Worm (Caenorhabditis elegans) whole organism, L4 larva: ENCODE measurements around the gene irld-57.

ENCODE experiments used
- D1046.2 ChIP-seq: fragments of 200-800 bp; sonication (Bioruptor generic); IDR thresholded peaks from 2 replicates; pipeline ENCODE4 v1.3.6; 2022; ENCODE audit warnings: missing genetic modification characterization, missing compliant biosample characterization
- F10B5.3 ChIP-seq: sonication (generic microtip); optimal IDR thresholded peaks from 2 replicates; lab custom pipeline; 2016; ENCODE audit warnings: mild to moderate bottlenecking, missing genetic modification characterization, missing compliant biosample characterization
- F37D6.2 ChIP-seq: sonication (generic microtip); optimal IDR thresholded peaks from 2 replicates; lab custom pipeline; 2016; ENCODE audit warnings: mild to moderate bottlenecking, missing genetic modification characterization, missing compliant biosample characterization
- F44E2.7 ChIP-seq: fragments of 200-800 bp; sonication (Bioruptor generic); IDR thresholded peaks from 2 replicates; pipeline ENCODE4 v2.1.2; 2022; ENCODE audit warnings: missing genetic modification characterization, missing compliant biosample characterization
- T26A8.4 ChIP-seq: fragments of 200-800 bp; sonication (Bioruptor generic); IDR thresholded peaks from 2 replicates; pipeline ENCODE4 v1.3.6; 2022; ENCODE audit warnings: missing genetic modification characterization, missing compliant biosample characterization
- Y48G9A.11 ChIP-seq: fragments of 200-800 bp; sonication (Bioruptor generic); IDR thresholded peaks from 2 replicates; pipeline ENCODE4 v1.3.6; 2022; ENCODE audit warnings: missing genetic modification reagents, missing genetic modification characterization, missing compliant biosample characterization
- Y75B8A.6 ChIP-seq: fragments of 200-800 bp; sonication (Bioruptor generic); IDR thresholded peaks from 2 replicates; pipeline ENCODE4 v1.3.6; 2022; ENCODE audit warnings: missing genetic modification reagents, missing genetic modification characterization, missing compliant biosample characterization
- ama-1 ChIP-seq: fragments of 150-350 bp; optimal IDR thresholded peaks from 2 replicates; lab custom pipeline; 2014; ENCODE audit warnings: inconsistent platforms, mixed read lengths
- attf-4 ChIP-seq: sonication (generic microtip); optimal IDR thresholded peaks from 3 replicates; lab custom pipeline; 2017; ENCODE audit warnings: missing biosample characterization, missing genetic modification characterization
- ceh-28 ChIP-seq: fragments of 150-350 bp; optimal IDR thresholded peaks from 2 replicates; lab custom pipeline; 2014; ENCODE audit warnings: missing biosample characterization, missing genetic modification reagents, missing genetic modification characterization
- ceh-32 ChIP-seq: sonication (generic microtip); optimal IDR thresholded peaks from 2 replicates; lab custom pipeline; 2016; ENCODE audit warnings: mild to moderate bottlenecking, missing genetic modification characterization, missing compliant biosample characterization; ENCODE audit not compliant: poor library complexity
- ceh-44 ChIP-seq: fragments of 200-800 bp; sonication (Bioruptor generic); IDR thresholded peaks from 2 replicates; pipeline ENCODE4 v1.3.6; 2022; ENCODE audit warnings: missing genetic modification reagents, missing genetic modification characterization, missing compliant biosample characterization
- ceh-82 ChIP-seq: sonication (generic microtip); optimal IDR thresholded peaks from 2 replicates; lab custom pipeline; 2017; ENCODE audit warnings: missing biosample characterization, missing genetic modification characterization
- ces-1 ChIP-seq: fragments of 150-350 bp; sonication (generic microtip); optimal IDR thresholded peaks from 4 replicates; lab custom pipeline; 2014; ENCODE audit warnings: missing biosample characterization, missing genetic modification reagents, missing genetic modification characterization
- daf-12 ChIP-seq: fragments of 150-350 bp; optimal IDR thresholded peaks from 2 replicates; lab custom pipeline; 2014; ENCODE audit warnings: missing biosample characterization, missing genetic modification reagents, missing genetic modification characterization
- daf-16 ChIP-seq, 3 experiments: sonication (generic microtip); optimal IDR thresholded peaks; 2 replicates each; lab custom pipeline; 2016 to 2017; ENCODE audit warnings: missing genetic modification characterization in 3 of 3, missing genetic modification reagents in 3 of 3, mild to moderate bottlenecking in 2 of 3, missing compliant biosample characterization in 2 of 3, missing biosample characterization in 1 of 3, moderate library complexity in 1 of 3
- daf-19 ChIP-seq: fragments of 200-800 bp; sonication (Bioruptor generic); conservative IDR thresholded peaks from 2 replicates; pipeline ENCODE4 v1.3.6; 2022; ENCODE audit warnings: missing genetic modification characterization, missing compliant biosample characterization
- dmd-6 ChIP-seq: fragments of 200-800 bp; sonication (Bioruptor generic); IDR thresholded peaks from 2 replicates; pipeline ENCODE4 v1.3.6; 2022; ENCODE audit warnings: missing genetic modification reagents, missing genetic modification characterization, missing compliant biosample characterization
- dve-1 ChIP-seq: sonication (generic microtip); optimal IDR thresholded peaks from 2 replicates; lab custom pipeline; 2017; ENCODE audit warnings: antibody characterized with exemption, mild to moderate bottlenecking, missing genetic modification characterization, missing compliant biosample characterization; ENCODE audit not compliant: insufficient read depth
- fkh-10 ChIP-seq: fragments of 150-350 bp; optimal IDR thresholded peaks from 2 replicates; lab custom pipeline; 2014; ENCODE audit warnings: missing biosample characterization, missing genetic modification reagents, missing genetic modification characterization
- hif-1 ChIP-seq, 2 experiments: sonication (generic microtip); optimal IDR thresholded peaks; 2 replicates each; lab custom pipeline; 2016 to 2017; ENCODE audit warnings: missing compliant biosample characterization in 2 of 2, missing genetic modification characterization in 2 of 2, missing genetic modification reagents in 2 of 2, missing genotype in 2 of 2, mild to moderate bottlenecking in 1 of 2
- hmg-1.1 ChIP-seq: fragments of 200-800 bp; sonication (Bioruptor generic); IDR thresholded peaks from 2 replicates; pipeline ENCODE4 v1.3.6; 2022; ENCODE audit warnings: missing genetic modification reagents, missing genetic modification characterization, missing compliant biosample characterization
- jun-1 ChIP-seq: fragments of 150-350 bp; optimal IDR thresholded peaks from 2 replicates; lab custom pipeline; 2014; ENCODE audit warnings: missing biosample characterization, missing genetic modification reagents, missing genetic modification characterization
- lin-13 ChIP-seq: fragments of 150-350 bp; optimal IDR thresholded peaks from 2 replicates; lab custom pipeline; 2014; ENCODE audit warnings: missing biosample characterization, missing genetic modification reagents, missing genetic modification characterization
- lin-15B ChIP-seq: fragments of 150-350 bp; sonication (generic microtip); optimal IDR thresholded peaks from 3 replicates; lab custom pipeline; 2014; ENCODE audit warnings: missing biosample characterization, missing genetic modification characterization
- lin-29 ChIP-seq: fragments of 200-800 bp; sonication (Bioruptor generic); IDR thresholded peaks from 2 replicates; pipeline ENCODE4 v1.3.6; 2022; ENCODE audit warnings: missing genetic modification reagents, missing genetic modification characterization, missing compliant biosample characterization
- lsy-2 ChIP-seq, 2 experiments: fragments of 150-350 bp in 1 of 2; sonication (generic microtip) in 1 of 2; optimal IDR thresholded peaks; 2 replicates each; lab custom pipeline; 2014 to 2017; ENCODE audit warnings: missing biosample characterization in 2 of 2, missing genetic modification characterization in 2 of 2
- madf-5 ChIP-seq, 2 experiments: fragments of 200-800 bp; sonication (Bioruptor generic); IDR thresholded peaks; 2 replicates each; pipeline ENCODE4 v1.3.6; 2022; ENCODE audit warnings: missing compliant biosample characterization in 2 of 2, missing genetic modification characterization in 2 of 2
- mep-1 ChIP-seq: fragments of 150-350 bp; sonication (generic microtip); optimal IDR thresholded peaks from 3 replicates; lab custom pipeline; 2014; ENCODE audit warnings: missing biosample characterization, missing genetic modification characterization
- mes-2 ChIP-seq: sonication (generic microtip); optimal IDR thresholded peaks from 2 replicates; lab custom pipeline; 2016; ENCODE audit warnings: missing genotype, mild to moderate bottlenecking, missing genetic modification characterization, missing compliant biosample characterization; ENCODE audit not compliant: poor library complexity, severe bottlenecking
- nhr-10 ChIP-seq: fragments of 150-350 bp; optimal IDR thresholded peaks from 2 replicates; lab custom pipeline; 2014; ENCODE audit warnings: missing biosample characterization, missing genetic modification characterization
- nhr-11 ChIP-seq: fragments of 150-350 bp; optimal IDR thresholded peaks from 2 replicates; lab custom pipeline; 2014; ENCODE audit warnings: missing biosample characterization, missing genetic modification characterization
- nhr-25 ChIP-seq: sonication (generic microtip); optimal IDR thresholded peaks from 2 replicates; lab custom pipeline; 2017; ENCODE audit warnings: missing genetic modification characterization, mild to moderate bottlenecking, missing compliant biosample characterization, antibody characterized with exemption, moderate library complexity, borderline replicate concordance; ENCODE audit not compliant: insufficient read depth
- nhr-28 ChIP-seq: fragments of 150-350 bp; optimal IDR thresholded peaks from 2 replicates; lab custom pipeline; 2014; ENCODE audit warnings: missing biosample characterization, missing genetic modification characterization
- nhr-42 ChIP-seq: fragments of 200-800 bp; sonication (Bioruptor generic); IDR thresholded peaks from 2 replicates; pipeline ENCODE4 v1.3.6; 2022; ENCODE audit warnings: missing genetic modification characterization, missing compliant biosample characterization
- nhr-48 ChIP-seq: sonication (generic microtip); optimal IDR thresholded peaks from 2 replicates; lab custom pipeline; 2016; ENCODE audit warnings: mild to moderate bottlenecking, missing genetic modification characterization, missing compliant biosample characterization
- nhr-6 ChIP-seq: fragments of 150-350 bp; optimal IDR thresholded peaks from 2 replicates; lab custom pipeline; 2014; ENCODE audit warnings: missing biosample characterization, missing genetic modification characterization
- nhr-76 ChIP-seq: fragments of 150-350 bp; optimal IDR thresholded peaks from 2 replicates; lab custom pipeline; 2014; ENCODE audit warnings: missing biosample characterization, missing genetic modification characterization
- nhr-77 ChIP-seq: fragments of 150-350 bp; optimal IDR thresholded peaks from 2 replicates; lab custom pipeline; 2014; ENCODE audit warnings: missing biosample characterization, missing genetic modification characterization
- pha-4 ChIP-seq, 2 experiments: fragments of 150-350 bp in 1 of 2; fragments of 200-800 bp in 1 of 2; sonication (Bioruptor generic) in 1 of 2; IDR thresholded peaks in 1 of 2; optimal IDR thresholded peaks in 1 of 2; 2 replicates each; pipeline versions ENCODE4 v1.3.6 to Lab custom; 2014 to 2022; ENCODE audit warnings: missing genetic modification characterization in 2 of 2, missing genetic modification reagents in 2 of 2, missing biosample characterization in 1 of 2, missing compliant biosample characterization in 1 of 2
- saeg-2 ChIP-seq: fragments of 200-800 bp; sonication (Bioruptor generic); IDR thresholded peaks from 2 replicates; pipeline ENCODE4 v1.3.6; 2022; ENCODE audit warnings: missing genetic modification reagents, missing genetic modification characterization, missing compliant biosample characterization
- snpc-1.2 ChIP-seq: fragments of 200-800 bp; sonication (Bioruptor generic); IDR thresholded peaks from 2 replicates; pipeline ENCODE4 v1.3.6; 2022; ENCODE audit warnings: missing genetic modification reagents, missing genetic modification characterization, missing compliant biosample characterization
- snpc-4 ChIP-seq: fragments of 150-350 bp; optimal IDR thresholded peaks from 2 replicates; lab custom pipeline; 2014; ENCODE audit warnings: missing biosample characterization, missing genetic modification characterization
- spr-1 ChIP-seq: sonication (generic microtip); optimal IDR thresholded peaks from 2 replicates; lab custom pipeline; 2016; ENCODE audit warnings: mild to moderate bottlenecking, missing genetic modification characterization, missing compliant biosample characterization
- spr-3 ChIP-seq: fragments of 200-800 bp; sonication (Bioruptor generic); optimal IDR thresholded peaks from 2 replicates; lab custom pipeline; 2018; ENCODE audit warnings: mild to moderate bottlenecking, missing genetic modification characterization, missing compliant biosample characterization
- tag-97 ChIP-seq: fragments of 200-800 bp; sonication (Bioruptor generic); IDR thresholded peaks from 2 replicates; pipeline ENCODE4 v1.3.6; 2022; ENCODE audit warnings: missing genetic modification characterization, missing compliant biosample characterization
- tra-1 ChIP-seq: fragments of 200-800 bp; sonication (Bioruptor generic); IDR thresholded peaks from 2 replicates; pipeline ENCODE4 v1.3.6; 2022; ENCODE audit warnings: missing genetic modification reagents, missing genetic modification characterization, missing compliant biosample characterization
- vab-7 ChIP-seq: fragments of 200-800 bp; sonication (Bioruptor generic); IDR thresholded peaks from 2 replicates; pipeline ENCODE4 v1.3.6; 2022; ENCODE audit warnings: missing genetic modification reagents, missing genetic modification characterization, missing compliant biosample characterization
- zfp-2 ChIP-seq: sonication (generic microtip); optimal IDR thresholded peaks from 2 replicates; lab custom pipeline; 2016; ENCODE audit warnings: mild to moderate bottlenecking, missing genetic modification characterization, missing compliant biosample characterization
- zip-2 ChIP-seq: fragments of 150-350 bp; optimal IDR thresholded peaks from 2 replicates; lab custom pipeline; 2014; ENCODE audit warnings: missing biosample characterization, missing genetic modification characterization

Gene irld-57

ce11 chrV:15766122-15766594, 39.6 kb upstream of the irld-57 start, which contains the start of the genes haf-3 and F57A10.2:
Gene haf-3, minus strand, starts transcription at chrV:15766172.
Gene F57A10.2, plus strand, starts transcription at chrV:15766575.
- TF ChIP-seq lin-13 (GFP tag; lab: Kevin White, UChicago) (peak; percentile 83), vab-7 (GFP tag; lab: Robert Waterston, UW) (peak; percentile 43; the same call in 1 of the 2 replicates), pha-4 (GFP tag; IDR thresholded peaks at IDR 0.05; lab: Robert Waterston, UW) (peak; percentile 73), pha-4 (tag; optimal IDR thresholded peaks at IDR 0.05; lab: Kevin White, UChicago) (peak; percentile 46), tag-97 (no peak), ceh-28 (no peak), mes-2 (tag; lab: Kevin White, UChicago) (peak; percentile 93), T26A8.4 (GFP tag; lab: Robert Waterston, UW) (peak; percentile 94), nhr-48 (tag; lab: Kevin White, UChicago) (peak; percentile 75), lin-29 (GFP tag; lab: Robert Waterston, UW) (peak; percentile 62; the same call in 1 of the 2 replicates), nhr-11 (tag; lab: Kevin White, UChicago) (peak; percentile 79), hif-1 (tag; optimal IDR thresholded peaks at IDR 0.05; lab: Kevin White, UChicago) (peak; percentile 44 to 54), madf-5 (GFP tag; IDR thresholded peaks at IDR 0.05; lab: Robert Waterston, UW) (no peak), ces-1 (GFP tag; lab: Kevin White, UChicago) (peak; percentile 6), hmg-1.1 (GFP tag; lab: Robert Waterston, UW) (peak; percentile 79), zfp-2 (peak; percentile 10), F37D6.2 (peak; percentile 77), ama-1 (lab: Kevin White, UChicago) (no peak), D1046.2 (GFP tag; lab: Robert Waterston, UW) (0 out of 2 replicates have a peak, but pooled peaks have one; percentile 36), spr-1 (tag; lab: Kevin White, UChicago) (peak; percentile 78), saeg-2 (GFP tag; lab: Robert Waterston, UW) (no peak), spr-3 (GFP tag; lab: Kevin White, UChicago) (peak; percentile 73), nhr-42 (GFP tag; lab: Robert Waterston, UW) (no peak), F10B5.3 (tag; lab: Kevin White, UChicago) (peak; percentile 71), dve-1 (tag; lab: Kevin White, UChicago) (peak; percentile 95), lsy-2 (tag; optimal IDR thresholded peaks at IDR 0.05; lab: Kevin White, UChicago) (peak in 1 of 2 experiments; percentile 95), ceh-44 (GFP tag; lab: Robert Waterston, UW) (no peak), snpc-1.2 (GFP tag; lab: Robert Waterston, UW) (peak; percentile 70), attf-4 (tag; lab: Kevin White, UChicago) (no peak), daf-19 (GFP tag; lab: Robert Waterston, UW) (no peak), nhr-28 (tag; lab: Kevin White, UChicago) (peak; percentile 73), zip-2 (tag; lab: Kevin White, UChicago) (peak; percentile 76), nhr-76 (tag; lab: Kevin White, UChicago) (no peak), Y48G9A.11 (GFP tag; lab: Robert Waterston, UW) (peak; percentile 75), snpc-4 (peak; percentile 34), daf-16 (GFP tag; optimal IDR thresholded peaks at IDR 0.05; lab: Kevin White, UChicago) (peak in 1 of 2 experiments; percentile 58), daf-16 (tag; optimal IDR thresholded peaks at IDR 0.05; lab: Kevin White, UChicago) (peak; percentile 42), lin-15B (tag; lab: Kevin White, UChicago) (peak; percentile 68), ceh-32 (tag; lab: Kevin White, UChicago) (peak; percentile 38), jun-1 (peak; percentile 62), ceh-82 (no peak), mep-1 (tag; lab: Kevin White, UChicago) (peak; percentile 94), tra-1 (GFP tag; lab: Robert Waterston, UW) (peak; percentile 88), nhr-6 (tag; lab: Kevin White, UChicago) (peak; percentile 61), daf-12 (tag; lab: Kevin White, UChicago) (no peak), dmd-6 (peak; percentile 89), nhr-10 (no peak), Y75B8A.6 (GFP tag; lab: Robert Waterston, UW) (no peak), fkh-10 (GFP tag; lab: Kevin White, UChicago) (peak; percentile 79), nhr-77 (peak; percentile 90), F44E2.7 (GFP tag; lab: Robert Waterston, UW) (no peak), nhr-25 (tag; lab: Kevin White, UChicago) (peak; percentile 9)
